Worm (Caenorhabditis elegans) whole organism, mixed stage, embryonic: ENCODE results near the gene B0001.7.

Source experiments
- nhr-28 ChIP-seq: fragments of 150-350 bp; optimal IDR thresholded peaks from 2 replicates; lab custom pipeline; 2014; ENCODE audit warnings: missing biosample characterization, missing genetic modification characterization
- ztf-11 ChIP-seq: fragments of 150-350 bp; optimal IDR thresholded peaks from 2 replicates; lab custom pipeline; 2014; ENCODE audit warnings: missing biosample characterization, missing genetic modification characterization

DNA sequence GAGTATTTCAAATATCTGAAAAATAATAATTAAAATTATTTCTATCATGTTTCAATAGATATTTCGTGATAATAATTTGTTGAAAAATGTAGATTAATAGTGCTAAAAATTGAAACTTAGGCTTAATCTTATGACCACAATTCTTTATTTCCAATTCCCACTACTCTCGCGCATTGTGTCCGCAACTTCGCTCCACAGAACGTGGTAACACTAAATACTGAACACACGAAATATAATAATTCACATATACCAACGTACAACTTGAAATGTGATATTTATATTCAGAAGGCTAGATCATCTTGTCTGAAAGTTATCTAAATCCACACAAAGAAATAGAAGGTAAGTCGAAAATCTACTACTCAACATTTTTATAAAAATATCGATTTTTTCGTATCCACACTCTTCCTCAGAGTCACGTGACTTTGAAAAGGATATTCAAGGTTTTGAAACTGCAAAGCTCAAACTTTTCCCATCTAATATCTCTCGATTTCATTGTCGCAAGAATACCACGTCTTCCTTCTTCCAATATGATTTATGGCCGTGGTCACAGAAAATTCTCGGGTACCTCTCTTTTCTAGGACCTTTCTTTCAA is 2.7 kb upstream of the B0001.7 start, which contains the start of gene eri-12:
- TF ChIP-seq nhr-28 (tag; lab: Kevin White, UChicago) (no peak), ztf-11 (no peak)
